Fruit fly (Drosophila melanogaster) whole organism, embryonic: Measurements from ENCODE around the gene CG32857.
A peak's percentile ranks its signal among the peaks of the same experiment; 100 is the strongest.

ENCODE experiments used
- B-H1 ChIP-seq: fragments of 200-800 bp; sonication (Bioruptor generic); IDR thresholded peaks from 3 replicates; pipeline ENCODE4 v1.3.6; 2022; ENCODE audit warnings: missing biosample characterization, missing genetic modification characterization
- C15 ChIP-seq: fragments of 200-800 bp; sonication (Bioruptor generic); IDR thresholded peaks from 3 replicates; pipeline ENCODE4 v1.3.6; 2022; ENCODE audit warnings: missing biosample characterization, missing genetic modification characterization
- CG10431 ChIP-seq: fragments of 200-800 bp; sonication (Bioruptor generic); optimal IDR thresholded peaks from 3 replicates; lab custom pipeline; 2018; ENCODE audit warnings: missing biosample characterization, mild to moderate bottlenecking, missing genetic modification characterization
- CG10462 ChIP-seq: fragments of 200-800 bp; sonication (Bioruptor generic); optimal IDR thresholded peaks from 2 replicates; lab custom pipeline; 2016; ENCODE audit warnings: missing biosample characterization, missing genetic modification characterization
- CG11085 ChIP-seq: fragments of 200-800 bp; sonication (Bioruptor generic); IDR thresholded peaks from 2 replicates; pipeline ENCODE4 v1.3.6; 2022; ENCODE audit warnings: missing biosample characterization, missing genetic modification characterization
- CG12219 ChIP-seq: fragments of 200-800 bp; sonication (Bioruptor generic); optimal IDR thresholded peaks from 3 replicates; lab custom pipeline; 2018; ENCODE audit warnings: missing biosample characterization, mild to moderate bottlenecking, missing genetic modification characterization
- CG14965 ChIP-seq: fragments of 200-800 bp; sonication (Bioruptor generic); optimal IDR thresholded peaks from 2 replicates; lab custom pipeline; 2016; ENCODE audit warnings: missing biosample characterization, missing genetic modification characterization, borderline replicate concordance
- CG1603 ChIP-seq: fragments of 200-800 bp; sonication (Bioruptor generic); optimal IDR thresholded peaks from 2 replicates; lab custom pipeline; 2019; ENCODE audit warnings: missing biosample characterization, mild to moderate bottlenecking, missing genetic modification characterization, moderate library complexity
- CG1647 ChIP-seq: fragments of 200-800 bp; sonication (Bioruptor generic); optimal IDR thresholded peaks from 3 replicates; lab custom pipeline; 2016; ENCODE audit warnings: missing biosample characterization, missing genetic modification characterization
- CG17186 ChIP-seq: fragments of 200-800 bp; sonication (Bioruptor generic); optimal IDR thresholded peaks from 3 replicates; lab custom pipeline; 2017; ENCODE audit warnings: missing biosample characterization, missing genetic modification reagents, missing genetic modification characterization
- CG17361 ChIP-seq: fragments of 200-800 bp; sonication (Bioruptor generic); IDR thresholded peaks from 3 replicates; pipeline ENCODE4 v1.3.6; 2022; ENCODE audit warnings: missing biosample characterization, missing genetic modification characterization
- CG17568 ChIP-seq: fragments of 200-800 bp; sonication (Bioruptor generic); optimal IDR thresholded peaks from 2 replicates; lab custom pipeline; 2018; ENCODE audit warnings: missing biosample characterization, mild to moderate bottlenecking, missing genetic modification characterization, moderate library complexity
- CG18011 ChIP-seq: fragments of 200-800 bp; sonication (Bioruptor generic); optimal IDR thresholded peaks from 2 replicates; lab custom pipeline; 2017; ENCODE audit warnings: missing biosample characterization, missing genetic modification characterization, mild to moderate bottlenecking, moderate library complexity, missing genotype
- CG1832 ChIP-seq: fragments of 200-800 bp; sonication (Bioruptor generic); optimal IDR thresholded peaks from 2 replicates; lab custom pipeline; 2017; ENCODE audit warnings: missing biosample characterization, mild to moderate bottlenecking, missing genetic modification characterization, inconsistent platforms
- CG2129 ChIP-seq: fragments of 200-800 bp; sonication (Bioruptor generic); IDR thresholded peaks from 2 replicates; pipeline ENCODE4 v1.3.6; 2022; ENCODE audit warnings: missing biosample characterization, missing genetic modification characterization; ENCODE audit not compliant: partially characterized antibody
- CG2678 ChIP-seq: fragments of 200-800 bp; sonication (Bioruptor generic); optimal IDR thresholded peaks from 3 replicates; lab custom pipeline; 2019; ENCODE audit warnings: missing biosample characterization, mild to moderate bottlenecking, missing genetic modification characterization, moderate library complexity
- CG2875 ChIP-seq: fragments of 200-800 bp; sonication (Bioruptor generic); optimal IDR thresholded peaks from 2 replicates; lab custom pipeline; 2017; ENCODE audit warnings: missing biosample characterization, mild to moderate bottlenecking, missing genetic modification characterization, missing genetic modification reagents
- CG3407 ChIP-seq: fragments of 200-800 bp; sonication (Bioruptor generic); optimal IDR thresholded peaks from 2 replicates; lab custom pipeline; 2018; ENCODE audit warnings: missing biosample characterization, mild to moderate bottlenecking, missing genetic modification characterization
- CG34422 ChIP-seq: fragments of 200-800 bp; sonication (Bioruptor generic); IDR thresholded peaks from 3 replicates; pipeline ENCODE4 v1.3.6; 2022; ENCODE audit warnings: missing biosample characterization, missing genetic modification characterization
- CG7839 ChIP-seq: fragments of 200-800 bp; sonication (Bioruptor generic); optimal IDR thresholded peaks from 3 replicates; lab custom pipeline; 2018; ENCODE audit warnings: missing biosample characterization, mild to moderate bottlenecking, missing genetic modification characterization, moderate library complexity
- CG8765 ChIP-seq: fragments of 200-800 bp; sonication (Bioruptor generic); IDR thresholded peaks from 2 replicates; pipeline ENCODE4 v1.3.6; 2022; ENCODE audit warnings: missing biosample characterization, missing genetic modification characterization
- CHES-1-like ChIP-seq: fragments of 200-800 bp; sonication (Bioruptor generic); optimal IDR thresholded peaks from 2 replicates; lab custom pipeline; 2016; ENCODE audit warnings: missing biosample characterization, missing genetic modification characterization
- CTCF ChIP-seq: fragments of 200-800 bp; sonication (Bioruptor generic); optimal IDR thresholded peaks from 2 replicates; lab custom pipeline; 2017; ENCODE audit warnings: missing biosample characterization, mild to moderate bottlenecking, missing genetic modification characterization, moderate library complexity
- D19A ChIP-seq: fragments of 200-800 bp; optimal IDR thresholded peaks from 3 replicates; lab custom pipeline; 2019; ENCODE audit warnings: missing biosample characterization, mild to moderate bottlenecking, missing genetic modification characterization, moderate library complexity
- Dref ChIP-seq: fragments of 200-800 bp; sonication (Bioruptor generic); IDR thresholded peaks from 2 replicates; pipeline ENCODE4 v1.3.6; 2022; ENCODE audit warnings: missing biosample characterization, missing genetic modification characterization
- Fer2 ChIP-seq: fragments of 200-800 bp; sonication (Bioruptor generic); optimal IDR thresholded peaks from 2 replicates; lab custom pipeline; 2018; ENCODE audit warnings: missing biosample characterization, mild to moderate bottlenecking, missing genetic modification characterization, moderate library complexity
- NC2α ChIP-seq: fragments of 200-800 bp; sonication (Bioruptor generic); optimal IDR thresholded peaks from 2 replicates; lab custom pipeline; 2016; ENCODE audit warnings: missing biosample characterization, missing genetic modification characterization
- Nf-YB ChIP-seq: fragments of 200-800 bp; sonication (Bioruptor generic); optimal IDR thresholded peaks from 3 replicates; lab custom pipeline; 2019; ENCODE audit warnings: missing biosample characterization, mild to moderate bottlenecking, missing genetic modification characterization, moderate library complexity
- Scr ChIP-seq: fragments of 200-800 bp; sonication (Bioruptor generic); IDR thresholded peaks from 2 replicates; pipeline ENCODE4 v1.3.6; 2022; ENCODE audit warnings: missing biosample characterization, missing genetic modification characterization; ENCODE audit not compliant: partially characterized antibody
- Spps ChIP-seq: fragments of 200-800 bp; sonication (Bioruptor generic); optimal IDR thresholded peaks from 2 replicates; lab custom pipeline; 2018; ENCODE audit warnings: missing biosample characterization, mild to moderate bottlenecking, missing genetic modification characterization
- TFAM ChIP-seq: fragments of 200-800 bp; sonication (Bioruptor generic); optimal IDR thresholded peaks from 2 replicates; lab custom pipeline; 2017; ENCODE audit warnings: missing biosample characterization, missing genetic modification characterization, inconsistent platforms
- Xbp1 ChIP-seq: fragments of 200-800 bp; sonication (Bioruptor generic); optimal IDR thresholded peaks from 3 replicates; lab custom pipeline; 2016; ENCODE audit warnings: missing biosample characterization, mild to moderate bottlenecking, missing genetic modification characterization
- ab ChIP-seq: fragments of 200-800 bp; sonication (Bioruptor generic); optimal IDR thresholded peaks from 2 replicates; lab custom pipeline; 2016; ENCODE audit warnings: missing biosample characterization, missing genetic modification characterization
- ase ChIP-seq: fragments of 200-800 bp; sonication (Bioruptor generic); IDR thresholded peaks from 3 replicates; pipeline ENCODE4 v1.3.6; 2022; ENCODE audit warnings: missing biosample characterization, missing genetic modification characterization
- bowl ChIP-seq: fragments of 200-800 bp; sonication (Bioruptor generic); IDR thresholded peaks from 2 replicates; pipeline ENCODE4 v1.3.6; 2022; ENCODE audit warnings: missing biosample characterization, missing genetic modification characterization
- chm ChIP-seq: fragments of 200-800 bp; sonication (Bioruptor generic); IDR thresholded peaks from 2 replicates; pipeline ENCODE4 v1.3.6; 2022; ENCODE audit warnings: missing biosample characterization, missing genetic modification characterization
- corto ChIP-seq: fragments of 200-800 bp; sonication (Bioruptor generic); optimal IDR thresholded peaks from 2 replicates; lab custom pipeline; 2016; ENCODE audit warnings: missing biosample characterization, mild to moderate bottlenecking, missing genetic modification characterization, moderate library complexity
- crc ChIP-seq: fragments of 200-800 bp; sonication (Bioruptor generic); optimal IDR thresholded peaks from 2 replicates; lab custom pipeline; 2016; ENCODE audit warnings: missing biosample characterization, missing genetic modification characterization
- dati ChIP-seq: fragments of 200-800 bp; sonication (Bioruptor generic); IDR thresholded peaks from 2 replicates; pipeline ENCODE4 v1.3.6; 2022; ENCODE audit warnings: missing biosample characterization, missing genetic modification characterization
- ftz-f1 ChIP-seq: fragments of 200-800 bp; sonication (Bioruptor generic); optimal IDR thresholded peaks from 2 replicates; lab custom pipeline; 2016; ENCODE audit warnings: missing biosample characterization, missing genetic modification characterization
- gce ChIP-seq: fragments of 200-800 bp; sonication (Bioruptor generic); IDR thresholded peaks from 3 replicates; pipeline ENCODE4 v1.3.6; 2022; ENCODE audit warnings: missing biosample characterization, missing genetic modification characterization
- gcm ChIP-seq: fragments of 200-800 bp; sonication (Bioruptor generic); optimal IDR thresholded peaks from 2 replicates; lab custom pipeline; 2019; ENCODE audit warnings: missing biosample characterization, mild to moderate bottlenecking, missing genetic modification characterization, moderate library complexity
- gem ChIP-seq: fragments of 200-800 bp; sonication (Bioruptor generic); optimal IDR thresholded peaks from 2 replicates; lab custom pipeline; 2019; ENCODE audit warnings: missing biosample characterization, mild to moderate bottlenecking, missing genetic modification characterization, moderate library complexity
- grau ChIP-seq: fragments of 200-800 bp; optimal IDR thresholded peaks from 3 replicates; lab custom pipeline; 2019; ENCODE audit warnings: missing biosample characterization, mild to moderate bottlenecking, missing genetic modification characterization, moderate library complexity
- gt ChIP-seq: fragments of 200-800 bp; sonication (Bioruptor generic); IDR thresholded peaks from 2 replicates; pipeline ENCODE4 v1.3.6; 2022; ENCODE audit warnings: missing biosample characterization, missing genetic modification characterization
- hbn ChIP-seq: fragments of 200-800 bp; sonication (Bioruptor generic); IDR thresholded peaks from 2 replicates; pipeline ENCODE4 v1.3.6; 2022; ENCODE audit warnings: missing biosample characterization, missing genetic modification characterization; ENCODE audit not compliant: partially characterized antibody
- lilli ChIP-seq: fragments of 200-800 bp; sonication (Bioruptor generic); optimal IDR thresholded peaks from 3 replicates; lab custom pipeline; 2016; ENCODE audit warnings: missing biosample characterization, missing genetic modification characterization
- maf-S ChIP-seq: fragments of 200-800 bp; sonication (Bioruptor generic); optimal IDR thresholded peaks from 2 replicates; lab custom pipeline; 2016; ENCODE audit warnings: missing biosample characterization, missing genetic modification characterization
- nerfin-1 ChIP-seq: fragments of 200-800 bp; sonication (Bioruptor generic); optimal IDR thresholded peaks from 3 replicates; lab custom pipeline; 2019; ENCODE audit warnings: missing biosample characterization, mild to moderate bottlenecking, missing genetic modification characterization, moderate library complexity
- repo ChIP-seq: fragments of 200-800 bp; sonication (Bioruptor generic); optimal IDR thresholded peaks from 2 replicates; lab custom pipeline; 2016; ENCODE audit warnings: missing biosample characterization, missing genetic modification characterization
- tin ChIP-seq: fragments of 200-800 bp; sonication (Bioruptor generic); optimal IDR thresholded peaks from 3 replicates; lab custom pipeline; 2016; ENCODE audit warnings: missing biosample characterization, missing genetic modification characterization

The CG32857 gene

DNA sequence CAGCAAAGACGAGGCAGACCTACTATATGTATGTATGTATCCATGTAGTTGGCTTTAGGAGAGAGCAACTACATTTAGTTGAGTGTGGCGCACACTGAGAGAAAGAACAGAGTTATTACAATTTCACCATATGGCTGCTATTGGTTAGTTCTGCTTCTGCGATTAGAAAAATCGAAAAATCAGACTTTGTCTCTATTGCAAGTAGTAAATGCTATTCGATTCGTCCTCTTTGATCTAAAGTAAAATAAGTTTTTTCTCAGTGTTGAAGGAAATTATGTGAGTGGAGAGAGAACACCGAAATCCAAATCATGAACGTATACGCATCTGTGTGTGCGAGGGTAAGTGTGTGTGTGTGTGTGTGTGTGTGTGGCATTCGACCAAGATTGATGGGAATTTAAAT, 23.5 kb downstream of the CG32857 start (continued):
- TF ChIP-seq TFAM (GFP tag; lab: Kevin White, UChicago) (peak; percentile 59), gt (GFP tag; lab: Robert Waterston, UW) (peak; percentile 51; the same call in 1 of the 2 replicates), Dref (no peak), CG3407 (GFP tag; lab: Kevin White, UChicago) (peak; percentile 64), C15 (GFP tag; lab: Robert Waterston, UW) (peak; percentile 61; the same call in 1 of the 3 replicates), CG1832 (GFP tag; lab: Kevin White, UChicago) (no peak), CG1603 (tag; lab: Kevin White, UChicago) (peak; percentile 95), CG2678 (tag; lab: Kevin White, UChicago) (peak; percentile 86), CG10431 (GFP tag; lab: Kevin White, UChicago) (peak; percentile 30), Spps (tag; lab: Kevin White, UChicago) (peak; percentile 80), hbn (GFP tag; lab: Robert Waterston, UW) (no peak), ase (GFP tag; lab: Robert Waterston, UW) (peak; percentile 79; the same call in 2 of the 3 replicates), gce (GFP tag; lab: Robert Waterston, UW) (peak; percentile 81), CG34422 (GFP tag; lab: Robert Waterston, UW) (peak; percentile 85), B-H1 (GFP tag; lab: Robert Waterston, UW) (peak; percentile 51), CG2875 (GFP tag; lab: Kevin White, UChicago) (peak; percentile 76), Fer2 (peak; percentile 44), CG8765 (peak; percentile 85), CG17568 (GFP tag; lab: Kevin White, UChicago) (peak; percentile 52), grau (peak; percentile 81), CG1647 (GFP tag; lab: Kevin White, UChicago) (peak; percentile 78), chm (peak; percentile 63; the same call in 1 of the 2 replicates), bowl (0 out of 2 replicates have a peak, but pooled peaks have one; percentile 46), D19A (tag; lab: Kevin White, UChicago) (peak; percentile 85), CTCF (GFP tag; lab: Kevin White, UChicago) (peak; percentile 43), CHES-1-like (GFP tag; lab: Kevin White, UChicago) (peak; percentile 55), tin (GFP tag; lab: Kevin White, UChicago) (peak; percentile 90), dati (GFP tag; lab: Robert Waterston, UW) (peak; percentile 68; the same call in 1 of the 2 replicates), CG17186 (GFP tag; lab: Kevin White, UChicago) (peak; percentile 63), repo (GFP tag; lab: Kevin White, UChicago) (peak; percentile 86), CG14965 (GFP tag; lab: Kevin White, UChicago) (peak; percentile 32), nerfin-1 (tag; lab: Kevin White, UChicago) (peak; percentile 83), lilli (GFP tag; lab: Kevin White, UChicago) (peak; percentile 65), ftz-f1 (GFP tag; lab: Kevin White, UChicago) (no peak), CG12219 (GFP tag; lab: Kevin White, UChicago) (peak; percentile 78), CG10462 (GFP tag; lab: Kevin White, UChicago) (peak; percentile 53), crc (peak; percentile 49), gcm (GFP tag; lab: Kevin White, UChicago) (peak; percentile 63), CG2129 (no peak), NC2α (GFP tag; lab: Kevin White, UChicago) (peak; percentile 56), CG17361 (GFP tag; lab: Robert Waterston, UW) (peak; percentile 91), ab (GFP tag; lab: Kevin White, UChicago) (peak; percentile 39), gem (peak; percentile 90), CG11085 (0 out of 2 replicates have a peak, but pooled peaks have one; percentile 13), Scr (GFP tag; lab: Robert Waterston, UW) (no peak), Nf-YB (GFP tag; lab: Kevin White, UChicago) (peak; percentile 53), CG18011 (GFP tag; lab: Kevin White, UChicago) (peak; percentile 31), CG7839 (peak; percentile 90), maf-S (GFP tag; lab: Kevin White, UChicago) (peak; percentile 64), Xbp1 (GFP tag; lab: Kevin White, UChicago) (peak; percentile 86), corto (GFP tag; lab: Kevin White, UChicago) (no peak)
